Fruit fly (Drosophila melanogaster): Measurements from ENCODE around the gene LSm-4.

DNA sequence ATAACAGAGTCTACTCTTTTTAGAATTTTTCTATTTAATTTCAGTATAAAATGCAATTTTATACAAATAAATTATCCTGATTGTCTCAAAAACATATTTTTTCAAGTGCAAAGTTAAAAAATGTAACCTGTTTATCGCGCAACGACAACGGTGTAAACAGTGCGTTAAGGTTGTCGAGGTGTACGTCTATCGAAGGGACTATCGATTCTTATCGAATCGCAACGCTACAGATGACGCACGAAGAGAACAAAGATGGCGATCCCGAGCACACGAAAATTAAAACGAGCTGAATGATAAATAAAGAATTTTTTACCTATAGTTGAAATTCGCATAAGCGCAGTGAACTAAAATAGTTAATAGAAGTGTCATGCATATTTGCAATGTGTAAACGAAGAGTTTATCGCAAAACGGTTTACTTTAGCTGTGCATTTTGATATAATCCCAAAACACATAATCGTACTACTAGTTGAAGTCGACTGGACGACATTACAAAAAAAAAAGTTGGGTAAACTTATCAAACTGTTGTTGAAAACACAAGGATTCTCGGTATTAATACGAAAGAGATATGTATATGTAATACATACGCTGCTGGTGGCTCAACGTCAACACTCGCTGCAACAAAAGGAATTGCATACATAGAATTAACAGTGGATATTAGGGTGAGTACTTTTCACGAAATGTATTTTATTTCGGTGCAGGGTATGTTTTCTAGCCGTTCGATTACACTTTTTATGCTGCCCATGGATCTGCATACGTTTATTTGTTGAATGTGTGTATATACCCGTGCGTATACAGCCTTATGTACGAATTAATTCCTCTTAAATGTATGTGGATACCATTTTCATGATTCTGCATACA, 16.9 kb downstream of the LSm-4 start, which contains the start of gene da:
- TF ChIP-seq N (GFP tag; optimal IDR thresholded peaks at IDR 0.05) (peak; percentile 94), h (GFP tag; optimal IDR thresholded peaks at IDR 0.05) (peak; percentile 56), Abd-B (GFP tag; optimal IDR thresholded peaks at IDR 0.05) (no peak), CrebA (GFP tag; optimal IDR thresholded peaks at IDR 0.05; ENCODE audit: borderline replicate concordance) (no peak), psq (GFP tag; optimal IDR thresholded peaks at IDR 0.05) (peak; percentile 8), pan (optimal IDR thresholded peaks at IDR 0.05) (no peak), tai (GFP tag; optimal IDR thresholded peaks at IDR 0.05) (no peak), Myc (optimal IDR thresholded peaks at IDR 0.05) (no peak), jim (GFP tag; optimal IDR thresholded peaks at IDR 0.05) (no peak)
